Fruit fly (Drosophila melanogaster) whole organism, embryonic: ENCODE results near the gene LManV.

ENCODE experiments used
- CG10209 ChIP-seq: fragments of 200-800 bp; sonication (Bioruptor generic); optimal IDR thresholded peaks from 3 replicates; lab custom pipeline; 2017; ENCODE audit warnings: missing biosample characterization, mild to moderate bottlenecking, missing genetic modification characterization, missing genetic modification reagents
- CG12391 ChIP-seq: fragments of 200-800 bp; sonication (Bioruptor generic); optimal IDR thresholded peaks from 3 replicates; lab custom pipeline; 2018; ENCODE audit warnings: missing biosample characterization, mild to moderate bottlenecking, missing genetic modification characterization, moderate library complexity
- CG13624 ChIP-seq: fragments of 200-800 bp; sonication (Bioruptor generic); optimal IDR thresholded peaks from 2 replicates; lab custom pipeline; 2016; ENCODE audit warnings: missing biosample characterization, missing genetic modification characterization
- CG14050 ChIP-seq: fragments of 200-800 bp; sonication (Bioruptor generic); IDR thresholded peaks from 3 replicates; pipeline ENCODE4 v1.3.6; 2022; ENCODE audit warnings: missing biosample characterization, missing genetic modification characterization
- CG1602 ChIP-seq: fragments of 200-800 bp; sonication (Bioruptor generic); optimal IDR thresholded peaks from 3 replicates; lab custom pipeline; 2016; ENCODE audit warnings: missing biosample characterization, missing genetic modification characterization
- CG17568 ChIP-seq: fragments of 200-800 bp; sonication (Bioruptor generic); optimal IDR thresholded peaks from 2 replicates; lab custom pipeline; 2018; ENCODE audit warnings: missing biosample characterization, mild to moderate bottlenecking, missing genetic modification characterization, moderate library complexity
- CG2199 ChIP-seq: fragments of 200-800 bp; sonication (Bioruptor generic); IDR thresholded peaks from 3 replicates; pipeline ENCODE4 v1.3.6; 2022; ENCODE audit warnings: missing biosample characterization, missing genetic modification characterization
- CG32767 ChIP-seq: fragments of 200-800 bp; sonication (Bioruptor generic); IDR thresholded peaks from 2 replicates; pipeline ENCODE4 v1.3.6; 2022; ENCODE audit warnings: missing biosample characterization, missing genetic modification characterization
- CG33557 ChIP-seq: fragments of 200-800 bp; sonication (Bioruptor generic); optimal IDR thresholded peaks from 2 replicates; lab custom pipeline; 2019; ENCODE audit warnings: missing biosample characterization, mild to moderate bottlenecking, missing genetic modification characterization, moderate library complexity
- CG34376 ChIP-seq: fragments of 200-800 bp; sonication (Bioruptor generic); optimal IDR thresholded peaks from 2 replicates; lab custom pipeline; 2018; ENCODE audit warnings: missing biosample characterization, mild to moderate bottlenecking, missing genetic modification characterization
- CG4730 ChIP-seq: fragments of 200-800 bp; sonication (Bioruptor generic); IDR thresholded peaks from 2 replicates; pipeline ENCODE4 v1.3.6; 2022; ENCODE audit warnings: missing biosample characterization, missing genetic modification characterization
- CG7357 ChIP-seq: fragments of 200-800 bp; sonication (Bioruptor generic); IDR thresholded peaks from 3 replicates; pipeline ENCODE4 v1.3.6; 2022; ENCODE audit warnings: missing biosample characterization, missing genetic modification characterization
- CG8388 ChIP-seq: fragments of 200-800 bp; sonication (Bioruptor generic); optimal IDR thresholded peaks from 2 replicates; lab custom pipeline; 2019; ENCODE audit warnings: missing biosample characterization, mild to moderate bottlenecking, missing genetic modification characterization, moderate library complexity
- CG8478 ChIP-seq: fragments of >200 bp; optimal IDR thresholded peaks from 2 replicates; lab custom pipeline; 2018
- Eip74EF ChIP-seq, 2 experiments: fragments of 200-800 bp in 1 of 2; fragments of >200 bp in 1 of 2; sonication (Bioruptor generic) in 1 of 2; optimal IDR thresholded peaks; 2 replicates each; lab custom pipeline; 2017 to 2019; ENCODE audit warnings: missing biosample characterization in 2 of 2, missing genetic modification characterization in 2 of 2, mild to moderate bottlenecking in 1 of 2, moderate library complexity in 1 of 2
- HLH3B ChIP-seq: fragments of 200-800 bp; sonication (Bioruptor generic); IDR thresholded peaks from 2 replicates; pipeline ENCODE4 v1.3.6; 2022; ENCODE audit warnings: missing biosample characterization, missing genetic modification characterization
- Hr51 ChIP-seq, 2 experiments: fragments of 200-800 bp; sonication (Bioruptor generic); optimal IDR thresholded peaks; 2 replicates in 1 of 2; 3 replicates in 1 of 2; lab custom pipeline; 2016 to 2018; ENCODE audit warnings: missing biosample characterization in 2 of 2, missing genetic modification characterization in 2 of 2, mild to moderate bottlenecking in 1 of 2, moderate library complexity in 1 of 2
- Lpt ChIP-seq: fragments of >200 bp; optimal IDR thresholded peaks from 2 replicates; lab custom pipeline; 2018; ENCODE audit warnings: missing biosample characterization, missing genetic modification characterization
- Nf-YA ChIP-seq: fragments of 200-800 bp; sonication (Bioruptor generic); IDR thresholded peaks from 2 replicates; pipeline ENCODE4 v1.3.6; 2022; ENCODE audit warnings: missing biosample characterization, missing genetic modification characterization
- NfI ChIP-seq: fragments of 200-800 bp; sonication (Bioruptor generic); optimal IDR thresholded peaks from 3 replicates; lab custom pipeline; 2018; ENCODE audit warnings: missing biosample characterization, mild to moderate bottlenecking, missing genetic modification characterization, moderate library complexity
- Rx ChIP-seq: fragments of 200-800 bp; sonication (Bioruptor generic); IDR thresholded peaks from 2 replicates; pipeline ENCODE4 v1.3.6; 2022; ENCODE audit warnings: missing biosample characterization, missing genetic modification characterization
- ab ChIP-seq: fragments of 200-800 bp; sonication (Bioruptor generic); optimal IDR thresholded peaks from 2 replicates; lab custom pipeline; 2016; ENCODE audit warnings: missing biosample characterization, missing genetic modification characterization
- aop ChIP-seq: fragments of 200-800 bp; sonication (Bioruptor generic); IDR thresholded peaks from 2 replicates; pipeline ENCODE4 v1.3.6; 2022; ENCODE audit warnings: missing biosample characterization, missing genetic modification characterization
- ase ChIP-seq: fragments of 200-800 bp; sonication (Bioruptor generic); IDR thresholded peaks from 3 replicates; pipeline ENCODE4 v1.3.6; 2022; ENCODE audit warnings: missing biosample characterization, missing genetic modification characterization
- ash1 ChIP-seq: fragments of 200-800 bp; sonication (Bioruptor generic); optimal IDR thresholded peaks from 2 replicates; lab custom pipeline; 2018; ENCODE audit warnings: missing biosample characterization, mild to moderate bottlenecking, missing genetic modification characterization
- btn ChIP-seq: fragments of 200-800 bp; sonication (Bioruptor generic); optimal IDR thresholded peaks from 2 replicates; lab custom pipeline; 2016; ENCODE audit warnings: missing biosample characterization, missing genetic modification characterization
- crol ChIP-seq: fragments of 200-800 bp; sonication (Bioruptor generic); IDR thresholded peaks from 2 replicates; pipeline ENCODE4 v1.3.6; 2022; ENCODE audit warnings: missing biosample characterization, missing genetic modification characterization
- dan ChIP-seq: fragments of 200-800 bp; sonication (Bioruptor generic); IDR thresholded peaks from 2 replicates; pipeline ENCODE4 v1.3.6; 2022; ENCODE audit warnings: missing biosample characterization, missing genetic modification characterization
- dysf ChIP-seq: fragments of 200-800 bp; sonication (Bioruptor generic); IDR thresholded peaks from 3 replicates; pipeline ENCODE4 v1.3.6; 2022; ENCODE audit warnings: missing biosample characterization, missing genetic modification characterization
- fd102C ChIP-seq: fragments of 200-800 bp; sonication (Bioruptor generic); optimal IDR thresholded peaks from 2 replicates; lab custom pipeline; 2018; ENCODE audit warnings: missing biosample characterization, mild to moderate bottlenecking, missing genetic modification characterization, moderate library complexity
- gfzf ChIP-seq: fragments of 200-800 bp; sonication (Bioruptor generic); optimal IDR thresholded peaks from 2 replicates; lab custom pipeline; 2016; ENCODE audit warnings: missing biosample characterization, mild to moderate bottlenecking, missing genetic modification characterization, moderate library complexity
- ham ChIP-seq: fragments of 200-800 bp; sonication (Bioruptor generic); IDR thresholded peaks from 2 replicates; pipeline ENCODE4 v1.3.6; 2022; ENCODE audit warnings: missing biosample characterization, missing genetic modification characterization
- hkb ChIP-seq, 2 experiments: fragments of 200-800 bp in 1 of 2; fragments of >200 bp in 1 of 2; sonication (Bioruptor generic) in 1 of 2; IDR thresholded peaks in 1 of 2; optimal IDR thresholded peaks in 1 of 2; 2 replicates each; pipeline versions ENCODE4 v1.3.6 to Lab custom; 2017 to 2022; ENCODE audit warnings: missing biosample characterization in 1 of 2, missing genetic modification characterization in 1 of 2
- jigr1 ChIP-seq: fragments of 200-800 bp; sonication (Bioruptor generic); IDR thresholded peaks from 3 replicates; pipeline ENCODE4 v1.3.6; 2022; ENCODE audit warnings: missing biosample characterization, missing genetic modification characterization
- kah ChIP-seq: fragments of 200-800 bp; sonication (Bioruptor generic); optimal IDR thresholded peaks from 2 replicates; lab custom pipeline; 2018; ENCODE audit warnings: missing biosample characterization, mild to moderate bottlenecking, missing genetic modification characterization
- lab ChIP-seq: fragments of 200-800 bp; sonication (Bioruptor generic); optimal IDR thresholded peaks from 3 replicates; lab custom pipeline; 2017; ENCODE audit warnings: missing biosample characterization, missing genetic modification characterization, mild to moderate bottlenecking, moderate library complexity, missing genetic modification reagents
- lov ChIP-seq, 2 experiments: fragments of 200-800 bp in 1 of 2; fragments of >200 bp in 1 of 2; sonication (Bioruptor generic) in 1 of 2; IDR thresholded peaks in 1 of 2; optimal IDR thresholded peaks in 1 of 2; 2 replicates in 1 of 2; 3 replicates in 1 of 2; pipeline versions ENCODE4 v1.3.6 to Lab custom; 2017 to 2022; ENCODE audit warnings: missing biosample characterization in 1 of 2, missing genetic modification characterization in 1 of 2
- pb ChIP-seq: fragments of 200-800 bp; sonication (Bioruptor generic); optimal IDR thresholded peaks from 3 replicates; lab custom pipeline; 2016; ENCODE audit warnings: missing biosample characterization, missing genetic modification characterization
- peb ChIP-seq: fragments of 200-800 bp; sonication (Bioruptor generic); IDR thresholded peaks from 2 replicates; pipeline ENCODE4 v1.3.6; 2022; ENCODE audit warnings: missing biosample characterization, missing genetic modification characterization
- pfk ChIP-seq: fragments of 200-800 bp; sonication (Bioruptor generic); optimal IDR thresholded peaks from 2 replicates; lab custom pipeline; 2018; ENCODE audit warnings: missing biosample characterization, mild to moderate bottlenecking, missing genetic modification characterization, moderate library complexity
- phol ChIP-seq: fragments of 200-800 bp; sonication (Bioruptor generic); optimal IDR thresholded peaks from 3 replicates; lab custom pipeline; 2018; ENCODE audit warnings: missing biosample characterization, mild to moderate bottlenecking, missing genetic modification characterization, moderate library complexity
- prd ChIP-seq, 3 experiments: fragments of >200 bp in 2 of 3; fragments of 200-800 bp in 1 of 3; sonication (Bioruptor generic) in 1 of 3; optimal IDR thresholded peaks in 2 of 3; IDR thresholded peaks in 1 of 3; 2 replicates in 2 of 3; 3 replicates in 1 of 3; pipeline versions ENCODE4 v1.3.6 to Lab custom; 2017 to 2022; ENCODE audit warnings: missing biosample characterization in 1 of 3, missing genetic modification characterization in 1 of 3
- stc ChIP-seq: fragments of 200-800 bp; sonication (Bioruptor generic); IDR thresholded peaks from 2 replicates; pipeline ENCODE4 v1.3.6; 2022; ENCODE audit warnings: missing biosample characterization, missing genetic modification characterization
- stwl ChIP-seq: fragments of 200-800 bp; sonication (Bioruptor generic); optimal IDR thresholded peaks from 3 replicates; lab custom pipeline; 2018; ENCODE audit warnings: missing biosample characterization, mild to moderate bottlenecking, missing genetic modification characterization, moderate library complexity
- tin ChIP-seq: fragments of 200-800 bp; sonication (Bioruptor generic); optimal IDR thresholded peaks from 3 replicates; lab custom pipeline; 2016; ENCODE audit warnings: missing biosample characterization, missing genetic modification characterization
- tx ChIP-seq: fragments of 200-800 bp; sonication (Bioruptor generic); optimal IDR thresholded peaks from 2 replicates; lab custom pipeline; 2016; ENCODE audit warnings: missing biosample characterization, missing genetic modification characterization
- vfl ChIP-seq: fragments of 200-800 bp; sonication (Bioruptor generic); optimal IDR thresholded peaks from 2 replicates; lab custom pipeline; 2016; ENCODE audit warnings: missing biosample characterization, missing genetic modification characterization
- wor ChIP-seq: fragments of 200-800 bp; sonication (Bioruptor generic); IDR thresholded peaks from 2 replicates; pipeline ENCODE4 v1.3.6; 2022; ENCODE audit warnings: missing biosample characterization, missing genetic modification characterization

The LManV gene

DNA sequence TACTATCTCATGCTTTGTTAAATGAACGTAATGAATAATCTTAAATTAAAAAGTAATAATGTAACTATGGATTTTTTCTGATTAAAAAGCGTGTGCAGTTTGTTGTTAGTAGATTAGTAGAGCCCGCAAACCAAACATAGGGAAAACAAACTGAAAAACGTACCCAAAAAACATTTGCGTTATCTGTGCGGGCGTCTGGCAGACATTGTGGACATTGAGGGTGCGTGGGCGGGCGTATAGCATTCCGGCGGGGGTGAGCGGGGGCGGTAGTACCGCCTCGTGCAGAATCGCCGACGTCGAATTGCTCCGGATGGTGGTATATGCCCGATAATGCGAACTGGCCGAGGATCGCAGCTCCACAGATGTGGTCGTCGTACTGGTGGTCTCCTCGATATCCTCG, 41.8 kb downstream of the LManV start (continued):
- TF ChIP-seq lab (GFP tag; lab: Kevin White, UChicago): peak; percentile 34
- TF ChIP-seq tin (GFP tag; lab: Kevin White, UChicago): no peak
- TF ChIP-seq CG2199 (GFP tag; lab: Robert Waterston, UW): peak; percentile 61; the same call in 1 of the 3 replicates
- TF ChIP-seq stc: 0 out of 2 replicates have a peak, but pooled peaks have one; percentile 18
- TF ChIP-seq HLH3B (GFP tag; lab: Robert Waterston, UW): peak; percentile 17; the same call in 1 of the 2 replicates
- peak; percentile 91 for TF ChIP-seq crol

dm6 chr2L:8732702-8733101, 43.4 kb downstream of the LManV start:
- TF ChIP-seq NfI (no peak), CG17568 (GFP tag; lab: Kevin White, UChicago) (no peak), fd102C (GFP tag; lab: Kevin White, UChicago) (no peak), CG8478 (lab: Kevin White, UChicago) (no peak), pfk (GFP tag; lab: Kevin White, UChicago) (no peak), crol (no peak), CG34376 (GFP tag; lab: Kevin White, UChicago) (no peak), kah (no peak), peb (no peak), CG7357 (GFP tag; lab: Robert Waterston, UW) (no peak), ash1 (GFP tag; lab: Kevin White, UChicago) (no peak), Eip74EF (GFP tag; optimal IDR thresholded peaks at IDR 0.05; lab: Kevin White, UChicago) (no peak), pb (GFP tag; lab: Kevin White, UChicago) (no peak), CG13624 (no peak), wor (0 out of 2 replicates have a peak, but pooled peaks have one; percentile 12), tx (GFP tag; lab: Kevin White, UChicago) (no peak), prd (optimal IDR thresholded peaks at IDR 0.05; lab: Kevin White, UChicago) (no peak), prd (GFP tag; IDR thresholded peaks at IDR 0.05; lab: Robert Waterston, UW) (peak; percentile 74), dan (GFP tag; lab: Robert Waterston, UW) (no peak), jigr1 (GFP tag; lab: Robert Waterston, UW) (no peak), btn (no peak), Hr51 (GFP tag; optimal IDR thresholded peaks at IDR 0.05; lab: Kevin White, UChicago) (peak in 1 of 2 experiments; percentile 46), dysf (GFP tag; lab: Robert Waterston, UW) (peak; percentile 64; the same call in 1 of the 3 replicates), CG4730 (GFP tag; lab: Robert Waterston, UW) (0 out of 2 replicates have a peak, but pooled peaks have one; percentile 11), CG10209 (GFP tag; lab: Kevin White, UChicago) (no peak), CG33557 (GFP tag; lab: Kevin White, UChicago) (no peak), CG12391 (tag; lab: Kevin White, UChicago) (peak; percentile 16), ase (peak; percentile 50; the same call in 1 of the 3 replicates), vfl (no peak), CG1602 (no peak), hkb (optimal IDR thresholded peaks at IDR 0.05; lab: Kevin White, UChicago) (no peak), hkb (GFP tag; IDR thresholded peaks at IDR 0.05; lab: Robert Waterston, UW) (peak; percentile 63), aop (GFP tag; lab: Robert Waterston, UW) (no peak), CG14050 (GFP tag; lab: Robert Waterston, UW) (no peak), CG32767 (GFP tag; lab: Robert Waterston, UW) (0 out of 2 replicates have a peak, but pooled peaks have one; percentile 23), ham (GFP tag; lab: Robert Waterston, UW) (no peak), lov (optimal IDR thresholded peaks at IDR 0.05; lab: Kevin White, UChicago) (no peak), lov (GFP tag; IDR thresholded peaks at IDR 0.05; lab: Robert Waterston, UW) (peak; percentile 18; the same call in 1 of the 3 replicates), phol (peak; percentile 23), CG8388 (GFP tag; lab: Kevin White, UChicago) (no peak), Nf-YA (peak; percentile 33; the same call in 1 of the 2 replicates), Rx (GFP tag; lab: Robert Waterston, UW) (no peak), Lpt (GFP tag; lab: Kevin White, UChicago) (no peak), ab (no peak), stwl (tag; lab: Kevin White, UChicago) (no peak), gfzf (no peak)
